Worm (Caenorhabditis elegans): ENCODE measurements around the gene pha-4.

DNA sequence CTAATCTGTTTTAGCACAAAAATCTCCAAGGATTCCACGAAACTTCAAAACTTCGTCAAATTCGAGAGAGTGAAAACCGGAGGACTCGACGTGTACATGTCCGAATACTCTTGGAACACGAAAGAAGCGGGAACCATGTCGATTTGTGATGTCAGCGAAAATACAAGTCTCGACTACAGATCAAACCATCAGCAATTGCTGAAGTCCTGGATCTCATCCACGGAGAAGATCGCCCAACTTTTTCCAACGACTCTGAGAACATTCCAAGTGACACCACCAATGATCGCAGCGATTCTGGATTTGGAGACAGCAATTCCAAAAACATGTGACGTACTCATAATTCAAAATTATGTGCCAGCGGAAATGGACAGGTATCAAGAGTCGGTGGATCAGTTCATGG is 30.4 kb upstream of the pha-4 start:
- no peak for TF ChIP-seq unc-39 (tag; optimal IDR thresholded peaks at IDR 0.05)
- TF ChIP-seq ztf-11 (tag; optimal IDR thresholded peaks at IDR 0.05) = no peak
